Fruit fly (Drosophila melanogaster): ENCODE data around the gene Abcd3.
A peak's percentile ranks its signal among the peaks of the same experiment; 100 is the strongest.

The Abcd3 gene

DNA sequence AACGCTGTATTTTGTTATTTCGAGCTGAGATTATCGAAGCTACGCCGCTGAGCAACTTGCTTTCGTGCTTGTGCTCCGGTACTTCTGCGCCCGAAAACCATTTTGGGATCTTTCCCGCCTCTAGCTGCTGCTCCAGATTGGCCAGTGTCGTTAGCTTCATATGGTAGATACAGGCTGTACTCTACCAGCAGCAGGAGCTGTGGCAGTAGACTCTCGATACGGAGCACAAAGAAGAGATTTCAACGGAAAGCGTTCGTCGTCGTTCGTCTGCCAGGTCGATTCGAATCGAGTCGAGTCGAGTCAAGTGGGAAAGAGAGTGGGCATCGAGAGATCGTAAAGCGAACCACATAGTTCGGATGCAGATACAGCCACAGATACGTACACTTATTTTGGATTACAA lies 35.8 kb upstream of the Abcd3 start:
- TF ChIP-seq Deaf1 (tag; optimal IDR thresholded peaks at IDR 0.05), result peak; percentile 77
- peak; percentile 70 for TF ChIP-seq grau (tag; optimal IDR thresholded peaks at IDR 0.05)
- TF ChIP-seq CG10543 (GFP tag; optimal IDR thresholded peaks at IDR 0.05), result peak; percentile 12
- no peak for TF ChIP-seq btn (GFP tag; optimal IDR thresholded peaks at IDR 0.05)
- peak; percentile 52 for TF ChIP-seq Med (GFP tag)
- no peak for TF ChIP-seq bigmax (GFP tag; optimal IDR thresholded peaks at IDR 0.05)
- peak; percentile 39 for TF ChIP-seq CG12769 (tag; optimal IDR thresholded peaks at IDR 0.05)
- TF ChIP-seq CG33557 (GFP tag; optimal IDR thresholded peaks at IDR 0.05), result no peak

dm6 chrX:19716325-19716917 lies 34.1 kb upstream of the Abcd3 start:
- TF ChIP-seq CG12744 (GFP tag; optimal IDR thresholded peaks at IDR 0.05) (no peak), ap (GFP tag; IDR thresholded peaks at IDR 0.05) (no peak), E2f2 (GFP tag; IDR thresholded peaks at IDR 0.05) (no peak), CG10979 (tag; optimal IDR thresholded peaks at IDR 0.05) (peak; percentile 16), CG34422 (GFP tag; IDR thresholded peaks at IDR 0.05) (no peak), CG6175 (GFP tag; IDR thresholded peaks at IDR 0.05) (no peak), CG14710 (tag; optimal IDR thresholded peaks at IDR 0.05) (peak; percentile 4), CG11093 (GFP tag; IDR thresholded peaks at IDR 0.05) (no peak), CHES-1-like (GFP tag; optimal IDR thresholded peaks at IDR 0.05) (no peak), CG33557 (GFP tag; optimal IDR thresholded peaks at IDR 0.05) (peak; percentile 10), gem (tag; optimal IDR thresholded peaks at IDR 0.05) (peak; percentile 27), slbo (GFP tag; IDR thresholded peaks at IDR 0.05) (no peak), sens (GFP tag) (peak; percentile 81), usp (GFP tag; optimal IDR thresholded peaks at IDR 0.05) (no peak), CG17829 (tag; optimal IDR thresholded peaks at IDR 0.05) (no peak), zf30C (GFP tag; optimal IDR thresholded peaks at IDR 0.05) (peak; percentile 71), dmrt11E (tag; optimal IDR thresholded peaks at IDR 0.05) (peak; percentile 39), Med (GFP tag) (peak; percentile 31), Mad (GFP tag; optimal IDR thresholded peaks at IDR 0.05) (no peak), lbe (GFP tag; optimal IDR thresholded peaks at IDR 0.05) (no peak), Blimp-1 (GFP tag; optimal IDR thresholded peaks at IDR 0.05) (no peak), bcd (GFP tag; optimal IDR thresholded peaks at IDR 0.05) (no peak), CG14014 (GFP tag; IDR thresholded peaks at IDR 0.05) (no peak), hb (GFP tag; IDR thresholded peaks at IDR 0.05; ENCODE audit: partially characterized antibody) (no peak), zfh2 (GFP tag; optimal IDR thresholded peaks at IDR 0.05) (no peak), CG6654 (GFP tag; optimal IDR thresholded peaks at IDR 0.05) (no peak), mirr (GFP tag; optimal IDR thresholded peaks at IDR 0.05) (no peak), Usf (GFP tag; optimal IDR thresholded peaks at IDR 0.05) (no peak), tll (GFP tag; optimal IDR thresholded peaks at IDR 0.05) (no peak), CG15269 (tag; optimal IDR thresholded peaks at IDR 0.05) (no peak), CG10267 (tag; optimal IDR thresholded peaks at IDR 0.05) (peak; percentile 2), CG11696 (GFP tag; IDR thresholded peaks at IDR 0.05) (no peak), ewg (GFP tag; optimal IDR thresholded peaks at IDR 0.05) (no peak), tap (tag; optimal IDR thresholded peaks at IDR 0.05) (no peak), en (GFP tag; optimal IDR thresholded peaks at IDR 0.05) (no peak), onecut (GFP tag; IDR thresholded peaks at IDR 0.05) (no peak), NFAT (GFP tag; IDR thresholded peaks at IDR 0.05) (no peak), CG8478 (optimal IDR thresholded peaks at IDR 0.05) (no peak), al (GFP tag; IDR thresholded peaks at IDR 0.05) (no peak), Hr78 (GFP tag; optimal IDR thresholded peaks at IDR 0.05) (no peak), CG10431 (GFP tag; optimal IDR thresholded peaks at IDR 0.05) (no peak), sisA (GFP tag; IDR thresholded peaks at IDR 0.05) (no peak), salm (tag; optimal IDR thresholded peaks at IDR 0.05) (no peak), CG17361 (GFP tag; IDR thresholded peaks at IDR 0.05) (peak; percentile 64; the same call in 2 of the 3 replicates)
